Worm (Caenorhabditis elegans): Measurements from ENCODE around the gene C16A11.2.

C16A11.2 gene

ce11 chrII:4256541-4257001, 18.6 kb downstream of the C16A11.2 start, which contains the start of gene C16A11.7:
TSS of gene C16A11.7 (minus strand) at chrII:4256951.
- TF ChIP-seq swsn-7 (tag; optimal IDR thresholded peaks at IDR 0.05) = no peak
- no peak for TF ChIP-seq snpc-4 (tag; optimal IDR thresholded peaks at IDR 0.05)
- no peak for TF ChIP-seq lin-39 (tag; optimal IDR thresholded peaks at IDR 0.05)
- TF ChIP-seq lir-3 (tag; optimal IDR thresholded peaks at IDR 0.05; ENCODE audit: poor library complexity) = no peak
- TF ChIP-seq tlp-1 (tag; optimal IDR thresholded peaks at IDR 0.05) = no peak
- no peak for TF ChIP-seq ceh-82 (tag; optimal IDR thresholded peaks at IDR 0.05)
- no peak for TF ChIP-seq skn-1 (tag; optimal IDR thresholded peaks at IDR 0.05)
- no peak for TF ChIP-seq hlh-4 (tag; optimal IDR thresholded peaks at IDR 0.05)
- TF ChIP-seq lin-35 (GFP tag; optimal IDR thresholded peaks at IDR 0.05) = no peak

- TF ChIP-seq C04F5.9 (tag; optimal IDR thresholded peaks at IDR 0.05) (no peak), snpc-4 (tag; optimal IDR thresholded peaks at IDR 0.05) (no peak), hpl-2 (GFP tag; optimal IDR thresholded peaks at IDR 0.05) (no peak), C16A3.4 (tag; optimal IDR thresholded peaks at IDR 0.05) (no peak), lin-13 (GFP tag; optimal IDR thresholded peaks at IDR 0.05) (no peak), irx-1 (tag; optimal IDR thresholded peaks at IDR 0.05) (no peak), nhr-77 (tag; optimal IDR thresholded peaks at IDR 0.05) (no peak)
Observed at ce11 chrII:4258683-4259082, 20.7 kb downstream of the C16A11.2 start, which contains the start of gene clec-135. TSS of gene clec-135 (minus strand) at chrII:4258783.

- TF ChIP-seq snpc-4 (tag; optimal IDR thresholded peaks at IDR 0.05) (no peak), tbx-2 (tag; optimal IDR thresholded peaks at IDR 0.05) (no peak), swsn-7 (tag; optimal IDR thresholded peaks at IDR 0.05) (no peak), grh-1 (GFP tag; IDR thresholded peaks at IDR 0.05) (no peak)
Observed at ce11 chrII:4267711-4268110, 29.7 kb downstream of the C16A11.2 start.

- no peak for TF ChIP-seq nhr-76 (tag; optimal IDR thresholded peaks at IDR 0.05)
- no peak for TF ChIP-seq F16B12.6 (tag; optimal IDR thresholded peaks at IDR 0.05)
- TF ChIP-seq rnt-1 (tag; optimal IDR thresholded peaks at IDR 0.05) = no peak
- no peak for TF ChIP-seq ceh-63 (GFP tag; optimal IDR thresholded peaks at IDR 0.05)
- TF ChIP-seq nhr-47 (tag; optimal IDR thresholded peaks at IDR 0.05) = no peak
- TF ChIP-seq swsn-7 (tag; optimal IDR thresholded peaks at IDR 0.05) = no peak
- TF ChIP-seq ceh-82 (tag; optimal IDR thresholded peaks at IDR 0.05) = no peak
- no peak for TF ChIP-seq lir-3 (tag; optimal IDR thresholded peaks at IDR 0.05; ENCODE audit: poor library complexity)
- TF ChIP-seq nhr-85 (tag) = no peak
- no peak for TF ChIP-seq Y116A8C.19 (tag; optimal IDR thresholded peaks at IDR 0.05; ENCODE audit: borderline replicate concordance)
- TF ChIP-seq nhr-237 (tag; optimal IDR thresholded peaks at IDR 0.05) = no peak
- TF ChIP-seq ces-1 (GFP tag; optimal IDR thresholded peaks at IDR 0.05) = no peak
- no peak for TF ChIP-seq egl-27 (tag; optimal IDR thresholded peaks at IDR 0.05)
- no peak for TF ChIP-seq aha-1 (tag; optimal IDR thresholded peaks at IDR 0.05)
- no peak for TF ChIP-seq sptf-1 (tag; optimal IDR thresholded peaks at IDR 0.05)
- TF ChIP-seq elt-2 (tag; optimal IDR thresholded peaks at IDR 0.05) = no peak
- TF ChIP-seq ceh-88 (GFP tag; IDR thresholded peaks at IDR 0.05) = no peak
- TF ChIP-seq snpc-4 (tag; optimal IDR thresholded peaks at IDR 0.05) = no peak
- no peak for TF ChIP-seq egl-13 (tag; optimal IDR thresholded peaks at IDR 0.05)
- TF ChIP-seq unc-30 (tag; optimal IDR thresholded peaks at IDR 0.05) = no peak
Observed at ce11 chrII:4275637-4276252, 37.7 kb downstream of the C16A11.2 start, which contains the start of gene npr-42. TSS of gene npr-42 (plus strand) at chrII:4276202.

ce11 chrII:4276924-4277323, 38.9 kb downstream of the C16A11.2 start:
- TF ChIP-seq C34B4.2 (tag; optimal IDR thresholded peaks at IDR 0.05) (no peak), tbx-2 (tag; optimal IDR thresholded peaks at IDR 0.05) (no peak), aly-2 (tag; optimal IDR thresholded peaks at IDR 0.05) (no peak), nhr-47 (tag; optimal IDR thresholded peaks at IDR 0.05) (no peak), ceh-90 (tag; optimal IDR thresholded peaks at IDR 0.05) (no peak), F16B12.6 (tag; optimal IDR thresholded peaks at IDR 0.05) (no peak), sox-4 (tag; optimal IDR thresholded peaks at IDR 0.05) (no peak), isw-1 (GFP tag; IDR thresholded peaks at IDR 0.05) (no peak), nhr-12 (tag; optimal IDR thresholded peaks at IDR 0.05) (no peak), efl-1 (optimal IDR thresholded peaks at IDR 0.05) (no peak), efl-1 (GFP tag; optimal IDR thresholded peaks at IDR 0.05 in 1 of 2) (no peak)

Data from whole organism, L1 larva.